Worm (Caenorhabditis elegans): ENCODE data around the gene oig-4.

ce11 chrII:7628640-7629039 is 15.3 kb downstream of the oig-4 start:
- TF ChIP-seq him-1 (tag; optimal IDR thresholded peaks at IDR 0.05) (no peak), W03F9.2 (tag; optimal IDR thresholded peaks at IDR 0.05) (no peak), dao-5 (tag; optimal IDR thresholded peaks at IDR 0.05) (no peak)

Measured in whole organism, L4/young adult.